Fruit fly (Drosophila melanogaster) whole organism, embryonic: ENCODE measurements around the gene CG15332.

Source experiments
- Blimp-1 ChIP-seq: fragments of 200-800 bp; sonication (Bioruptor generic); optimal IDR thresholded peaks from 3 replicates; lab custom pipeline; 2018; ENCODE audit warnings: missing biosample characterization, missing genetic modification characterization, mild to moderate bottlenecking, moderate library complexity, missing genetic modification reagents
- Bteb2 ChIP-seq: fragments of 200-800 bp; sonication (Bioruptor generic); optimal IDR thresholded peaks from 2 replicates; lab custom pipeline; 2016; ENCODE audit warnings: missing biosample characterization, missing genetic modification characterization
- CG1024 ChIP-seq: fragments of 200-800 bp; sonication (Bioruptor generic); IDR thresholded peaks from 2 replicates; pipeline ENCODE4 v1.3.6; 2022; ENCODE audit warnings: missing biosample characterization, missing genetic modification characterization
- CG10321 ChIP-seq: fragments of 200-800 bp; sonication (Bioruptor generic); IDR thresholded peaks from 2 replicates; pipeline ENCODE4 v1.3.6; 2022; ENCODE audit warnings: missing biosample characterization, missing genetic modification characterization
- CG11723 ChIP-seq: fragments of 200-800 bp; sonication (Bioruptor generic); optimal IDR thresholded peaks from 2 replicates; lab custom pipeline; 2017; ENCODE audit warnings: missing biosample characterization, mild to moderate bottlenecking, missing genetic modification characterization
- CG12391 ChIP-seq: fragments of 200-800 bp; sonication (Bioruptor generic); optimal IDR thresholded peaks from 3 replicates; lab custom pipeline; 2018; ENCODE audit warnings: missing biosample characterization, mild to moderate bottlenecking, missing genetic modification characterization, moderate library complexity
- CG12942 ChIP-seq: fragments of 200-800 bp; sonication (Bioruptor generic); optimal IDR thresholded peaks from 3 replicates; lab custom pipeline; 2016; ENCODE audit warnings: missing biosample characterization, missing genetic modification characterization
- CG13775 ChIP-seq: fragments of 200-800 bp; sonication (Bioruptor generic); optimal IDR thresholded peaks from 3 replicates; lab custom pipeline; 2017; ENCODE audit warnings: missing biosample characterization, mild to moderate bottlenecking, missing genetic modification characterization
- CG15011 ChIP-seq: fragments of 200-800 bp; sonication (Bioruptor generic); optimal IDR thresholded peaks from 3 replicates; lab custom pipeline; 2018; ENCODE audit warnings: missing biosample characterization, mild to moderate bottlenecking, missing genetic modification characterization
- CG17361 ChIP-seq: fragments of 200-800 bp; sonication (Bioruptor generic); IDR thresholded peaks from 3 replicates; pipeline ENCODE4 v1.3.6; 2022; ENCODE audit warnings: missing biosample characterization, missing genetic modification characterization
- CG17568 ChIP-seq: fragments of 200-800 bp; sonication (Bioruptor generic); optimal IDR thresholded peaks from 2 replicates; lab custom pipeline; 2018; ENCODE audit warnings: missing biosample characterization, mild to moderate bottlenecking, missing genetic modification characterization, moderate library complexity
- CG17612 ChIP-seq: fragments of 200-800 bp; sonication (Bioruptor generic); IDR thresholded peaks from 2 replicates; pipeline ENCODE4 v1.3.6; 2022; ENCODE audit warnings: missing biosample characterization, missing genetic modification characterization
- CG18476 ChIP-seq: fragments of 200-800 bp; sonication (Bioruptor generic); optimal IDR thresholded peaks from 2 replicates; lab custom pipeline; 2016; ENCODE audit warnings: missing biosample characterization, mild to moderate bottlenecking, missing genetic modification characterization
- CG2199 ChIP-seq: fragments of 200-800 bp; sonication (Bioruptor generic); IDR thresholded peaks from 3 replicates; pipeline ENCODE4 v1.3.6; 2022; ENCODE audit warnings: missing biosample characterization, missing genetic modification characterization
- CG2712 ChIP-seq: fragments of 200-800 bp; optimal IDR thresholded peaks from 3 replicates; lab custom pipeline; 2019; ENCODE audit warnings: missing biosample characterization, mild to moderate bottlenecking, missing genetic modification characterization, moderate library complexity
- CG31224 ChIP-seq: fragments of 200-800 bp; sonication (Bioruptor generic); IDR thresholded peaks from 2 replicates; pipeline ENCODE4 v1.3.6; 2022; ENCODE audit warnings: missing biosample characterization, missing genetic modification characterization
- CG5180 ChIP-seq: fragments of 200-800 bp; sonication (Bioruptor generic); optimal IDR thresholded peaks from 3 replicates; lab custom pipeline; 2017; ENCODE audit warnings: missing biosample characterization, missing genetic modification characterization, mild to moderate bottlenecking, moderate library complexity, missing genetic modification reagents
- CG5953 ChIP-seq: fragments of 200-800 bp; sonication (Bioruptor generic); IDR thresholded peaks from 2 replicates; pipeline ENCODE4 v1.3.6; 2022; ENCODE audit warnings: missing biosample characterization, missing genetic modification characterization
- CG6683 ChIP-seq: fragments of 200-800 bp; sonication (Bioruptor generic); optimal IDR thresholded peaks from 2 replicates; lab custom pipeline; 2017; ENCODE audit warnings: missing biosample characterization, mild to moderate bottlenecking, missing genetic modification characterization, missing genetic modification reagents
- CG7745 ChIP-seq: fragments of 200-800 bp; sonication (Bioruptor generic); optimal IDR thresholded peaks from 2 replicates; lab custom pipeline; 2018; ENCODE audit warnings: missing biosample characterization, mild to moderate bottlenecking, missing genetic modification characterization, moderate library complexity
- CG7839 ChIP-seq: fragments of 200-800 bp; sonication (Bioruptor generic); optimal IDR thresholded peaks from 3 replicates; lab custom pipeline; 2018; ENCODE audit warnings: missing biosample characterization, mild to moderate bottlenecking, missing genetic modification characterization, moderate library complexity
- CG9797 ChIP-seq: fragments of 200-800 bp; sonication (Bioruptor generic); optimal IDR thresholded peaks from 3 replicates; lab custom pipeline; 2018; ENCODE audit warnings: missing biosample characterization, mild to moderate bottlenecking, missing genetic modification characterization
- CG9932 ChIP-seq: fragments of 200-800 bp; sonication (Bioruptor generic); IDR thresholded peaks from 2 replicates; pipeline ENCODE4 v1.3.6; 2022; ENCODE audit warnings: missing biosample characterization, missing genetic modification characterization
- E2f2 ChIP-seq: fragments of 200-800 bp; sonication (Bioruptor generic); IDR thresholded peaks from 2 replicates; pipeline ENCODE4 v1.3.6; 2022; ENCODE audit warnings: missing biosample characterization, missing genetic modification characterization
- Ets97D ChIP-seq: fragments of 200-800 bp; sonication (Bioruptor generic); optimal IDR thresholded peaks from 3 replicates; lab custom pipeline; 2016; ENCODE audit warnings: missing biosample characterization, missing genetic modification characterization
- Fer2 ChIP-seq: fragments of 200-800 bp; sonication (Bioruptor generic); optimal IDR thresholded peaks from 2 replicates; lab custom pipeline; 2018; ENCODE audit warnings: missing biosample characterization, mild to moderate bottlenecking, missing genetic modification characterization, moderate library complexity
- Fer3 ChIP-seq: fragments of 200-800 bp; sonication (Bioruptor generic); optimal IDR thresholded peaks from 2 replicates; lab custom pipeline; 2018; ENCODE audit warnings: missing biosample characterization, mild to moderate bottlenecking, missing genetic modification characterization, moderate library complexity
- GATAe ChIP-seq: fragments of 200-800 bp; sonication (Bioruptor generic); conservative IDR thresholded peaks from 2 replicates; pipeline ENCODE4 v1.3.6; 2022; ENCODE audit warnings: missing biosample characterization, missing genetic modification characterization
- Hr51 ChIP-seq, 2 experiments: fragments of 200-800 bp; sonication (Bioruptor generic); optimal IDR thresholded peaks; 2 replicates in 1 of 2; 3 replicates in 1 of 2; lab custom pipeline; 2016 to 2018; ENCODE audit warnings: missing biosample characterization in 2 of 2, missing genetic modification characterization in 2 of 2, mild to moderate bottlenecking in 1 of 2, moderate library complexity in 1 of 2
- Kr ChIP-seq: fragments of 200-800 bp; sonication (Bioruptor generic); optimal IDR thresholded peaks from 2 replicates; lab custom pipeline; 2017; ENCODE audit warnings: missing biosample characterization, mild to moderate bottlenecking, missing genetic modification characterization
- Neu2 ChIP-seq: fragments of 200-800 bp; sonication (Bioruptor generic); optimal IDR thresholded peaks from 3 replicates; lab custom pipeline; 2016; ENCODE audit warnings: missing biosample characterization, missing genetic modification characterization, borderline replicate concordance
- Opbp ChIP-seq: fragments of 200-800 bp; sonication (Bioruptor generic); IDR thresholded peaks from 3 replicates; pipeline ENCODE4 v1.3.6; 2022; ENCODE audit warnings: missing biosample characterization, missing genetic modification characterization; ENCODE audit not compliant: partially characterized antibody
- Tbp ChIP-seq: fragments of >200 bp; optimal IDR thresholded peaks from 2 replicates; lab custom pipeline; 2018; ENCODE audit warnings: missing biosample characterization, missing genetic modification characterization
- Trl ChIP-seq, 3 experiments: fragments of >200 bp in 2 of 3; fragments of 200-800 bp in 1 of 3; sonication (Bioruptor generic) in 1 of 3; optimal IDR thresholded peaks; 2 replicates in 1 of 3; 3 replicates in 2 of 3; lab custom pipeline; 2016 to 2017; ENCODE audit warnings: missing biosample characterization in 1 of 3, missing genetic modification characterization in 1 of 3
- Usf ChIP-seq: fragments of 200-800 bp; sonication (Bioruptor generic); optimal IDR thresholded peaks from 2 replicates; lab custom pipeline; 2017; ENCODE audit warnings: missing genotype, missing biosample characterization, missing genetic modification characterization
- ara ChIP-seq: fragments of 200-800 bp; sonication (Bioruptor generic); IDR thresholded peaks from 2 replicates; pipeline ENCODE4 v1.3.6; 2022; ENCODE audit warnings: missing biosample characterization, missing genetic modification characterization
- bbx ChIP-seq: fragments of 200-800 bp; sonication (Bioruptor generic); IDR thresholded peaks from 2 replicates; pipeline ENCODE4 v1.3.6; 2022; ENCODE audit warnings: missing biosample characterization, missing genetic modification characterization; ENCODE audit not compliant: partially characterized antibody
- btn ChIP-seq: fragments of 200-800 bp; sonication (Bioruptor generic); optimal IDR thresholded peaks from 2 replicates; lab custom pipeline; 2016; ENCODE audit warnings: missing biosample characterization, missing genetic modification characterization
- chn ChIP-seq: fragments of 200-800 bp; sonication (Bioruptor generic); optimal IDR thresholded peaks from 2 replicates; lab custom pipeline; 2016; ENCODE audit warnings: missing biosample characterization, missing genetic modification characterization
- gcm2 ChIP-seq: fragments of 200-800 bp; sonication (Bioruptor generic); optimal IDR thresholded peaks from 2 replicates; lab custom pipeline; 2016; ENCODE audit warnings: missing biosample characterization, missing genetic modification characterization
- insv ChIP-seq, 2 experiments: fragments of 200-800 bp; sonication (Bioruptor generic); optimal IDR thresholded peaks; 3 replicates each; lab custom pipeline; 2016 to 2018; ENCODE audit warnings: missing biosample characterization in 2 of 2, missing genetic modification characterization in 2 of 2
- otp ChIP-seq: fragments of 200-800 bp; sonication (Bioruptor generic); IDR thresholded peaks from 3 replicates; pipeline ENCODE4, ENCODE4 v1.3.6; 2022; ENCODE audit warnings: missing biosample characterization, missing genetic modification characterization
- pho ChIP-seq: fragments of 200-800 bp; sonication (Bioruptor generic); optimal IDR thresholded peaks from 2 replicates; lab custom pipeline; 2016; ENCODE audit warnings: missing biosample characterization, missing genetic modification characterization
- pros ChIP-seq: fragments of 200-800 bp; sonication (Bioruptor generic); optimal IDR thresholded peaks from 3 replicates; lab custom pipeline; 2019; ENCODE audit warnings: missing biosample characterization, mild to moderate bottlenecking, missing genetic modification characterization, moderate library complexity
- sna ChIP-seq: fragments of 200-800 bp; sonication (Bioruptor generic); IDR thresholded peaks from 2 replicates; pipeline ENCODE4 v1.3.6; 2022; ENCODE audit warnings: missing biosample characterization, missing genetic modification characterization; ENCODE audit not compliant: partially characterized antibody
- sob ChIP-seq: fragments of 200-800 bp; sonication (Bioruptor generic); IDR thresholded peaks from 2 replicates; pipeline ENCODE4 v1.3.6; 2022; ENCODE audit warnings: missing biosample characterization, missing genetic modification characterization
- stwl ChIP-seq: fragments of 200-800 bp; sonication (Bioruptor generic); optimal IDR thresholded peaks from 3 replicates; lab custom pipeline; 2018; ENCODE audit warnings: missing biosample characterization, mild to moderate bottlenecking, missing genetic modification characterization, moderate library complexity
- unc-4 ChIP-seq: fragments of 200-800 bp; sonication (Bioruptor generic); IDR thresholded peaks from 2 replicates; pipeline ENCODE4 v1.3.6; 2022; ENCODE audit warnings: missing biosample characterization, missing genetic modification characterization; ENCODE audit not compliant: partially characterized antibody
- wor ChIP-seq: fragments of 200-800 bp; sonication (Bioruptor generic); IDR thresholded peaks from 2 replicates; pipeline ENCODE4 v1.3.6; 2022; ENCODE audit warnings: missing biosample characterization, missing genetic modification characterization
- yki ChIP-seq: fragments of >200 bp; optimal IDR thresholded peaks from 3 replicates; lab custom pipeline; 2018
- zf30C ChIP-seq: fragments of 200-800 bp; sonication (Bioruptor generic); optimal IDR thresholded peaks from 3 replicates; lab custom pipeline; 2018; ENCODE audit warnings: missing biosample characterization, mild to moderate bottlenecking, missing genetic modification characterization

The CG15332 gene

DNA sequence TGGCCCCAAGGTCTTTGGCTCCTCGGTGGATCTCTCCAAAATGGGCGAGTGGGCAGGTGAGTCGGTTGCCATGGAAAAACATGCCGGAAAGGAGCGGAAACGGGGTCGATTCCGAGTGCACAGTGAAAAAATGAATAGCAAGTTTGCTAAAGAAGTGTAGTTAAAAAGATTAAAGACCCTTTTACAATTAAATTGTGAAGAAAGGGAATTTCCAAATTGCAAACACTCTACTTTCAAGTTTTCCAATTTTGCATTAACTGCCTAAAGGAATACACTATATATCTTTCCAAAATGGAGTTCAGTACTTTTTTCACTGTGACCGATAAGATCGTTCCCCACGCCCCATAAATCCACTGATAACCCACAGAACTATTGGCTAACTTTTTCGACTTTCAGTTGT, 46.3 kb downstream of the CG15332 start (continued):
- TF ChIP-seq pho (GFP tag; lab: Kevin White, UChicago) (no peak), CG31224 (GFP tag; lab: Robert Waterston, UW) (no peak), GATAe (peak; percentile 49), Kr (GFP tag; lab: Kevin White, UChicago) (no peak), CG17612 (GFP tag; lab: Robert Waterston, UW) (no peak), CG9932 (GFP tag; lab: Robert Waterston, UW) (no peak), zf30C (GFP tag; lab: Kevin White, UChicago) (peak; percentile 18), Bteb2 (no peak), CG17361 (GFP tag; lab: Robert Waterston, UW) (no peak), insv (GFP tag; optimal IDR thresholded peaks at IDR 0.05; lab: Kevin White, UChicago) (no peak), CG7745 (tag; lab: Kevin White, UChicago) (no peak), Ets97D (GFP tag; lab: Kevin White, UChicago) (no peak), CG15011 (GFP tag; lab: Kevin White, UChicago) (no peak), Hr51 (GFP tag; optimal IDR thresholded peaks at IDR 0.05; lab: Kevin White, UChicago) (no peak), Opbp (GFP tag; lab: Robert Waterston, UW) (no peak), CG12942 (GFP tag; lab: Kevin White, UChicago) (no peak), Tbp (GFP tag; lab: Kevin White, UChicago) (no peak), Neu2 (no peak), CG2712 (tag; lab: Kevin White, UChicago) (peak; percentile 7), unc-4 (GFP tag; lab: Robert Waterston, UW) (no peak), CG5953 (GFP tag; lab: Robert Waterston, UW) (no peak), otp (GFP tag; lab: Robert Waterston, UW) (no peak), CG18476 (GFP tag; lab: Kevin White, UChicago) (no peak), sna (no peak), Fer3 (tag; lab: Kevin White, UChicago) (peak; percentile 3), CG12391 (no peak), CG2199 (GFP tag; lab: Robert Waterston, UW) (no peak), stwl (tag; lab: Kevin White, UChicago) (no peak), CG1024 (no peak), Usf (no peak), bbx (GFP tag; lab: Robert Waterston, UW) (no peak), Blimp-1 (no peak), pros (GFP tag; lab: Kevin White, UChicago) (no peak), CG13775 (GFP tag; lab: Kevin White, UChicago) (no peak), Trl (optimal IDR thresholded peaks at IDR 0.05; lab: Kevin White, UChicago) (no peak), Trl (GFP tag; optimal IDR thresholded peaks at IDR 0.05; lab: Kevin White, UChicago) (no peak), E2f2 (GFP tag; lab: Robert Waterston, UW) (no peak), CG9797 (GFP tag; lab: Kevin White, UChicago) (no peak), btn (GFP tag; lab: Kevin White, UChicago) (no peak), CG11723 (GFP tag; lab: Kevin White, UChicago) (no peak), CG17568 (GFP tag; lab: Kevin White, UChicago) (no peak), CG10321 (GFP tag; lab: Robert Waterston, UW) (no peak), Fer2 (no peak), wor (GFP tag; lab: Robert Waterston, UW) (no peak), sob (GFP tag; lab: Robert Waterston, UW) (0 out of 2 replicates have a peak, but pooled peaks have one; percentile 23), ara (GFP tag; lab: Robert Waterston, UW) (no peak), gcm2 (no peak), CG5180 (GFP tag; lab: Kevin White, UChicago) (no peak), chn (GFP tag; lab: Kevin White, UChicago) (no peak), yki (no peak), CG7839 (tag; lab: Kevin White, UChicago) (peak; percentile 21), CG6683 (no peak)
